Fruit fly (Drosophila melanogaster) whole organism, adult: ENCODE measurements around the gene AdoR.

ENCODE experiments used
- CG11617 ChIP-seq: fragments of 200-800 bp; sonication (Bioruptor generic); optimal IDR thresholded peaks from 2 replicates; lab custom pipeline; 2017; ENCODE audit warnings: mild to moderate bottlenecking, missing biosample characterization, missing genetic modification reagents, missing genetic modification characterization
- CG12768 ChIP-seq: fragments of 200-800 bp; sonication (Bioruptor generic); optimal IDR thresholded peaks from 2 replicates; lab custom pipeline; 2017; ENCODE audit warnings: missing biosample characterization, missing genetic modification characterization, mild to moderate bottlenecking, moderate library complexity, missing genetic modification reagents
- CG14711 ChIP-seq: fragments of 200-800 bp; sonication (Bioruptor generic); optimal IDR thresholded peaks from 2 replicates; lab custom pipeline; 2018; ENCODE audit warnings: missing biosample characterization, mild to moderate bottlenecking, missing genetic modification characterization, moderate library complexity
- CG1620 ChIP-seq: fragments of 200-800 bp; sonication (Bioruptor generic); optimal IDR thresholded peaks from 2 replicates; lab custom pipeline; 2016; ENCODE audit warnings: missing biosample characterization, missing genetic modification characterization
- CG33017 ChIP-seq: fragments of 200-800 bp; sonication (Bioruptor generic); optimal IDR thresholded peaks from 2 replicates; lab custom pipeline; 2018; ENCODE audit warnings: missing biosample characterization, mild to moderate bottlenecking, missing genetic modification characterization, moderate library complexity
- CG5204 ChIP-seq: fragments of 200-800 bp; sonication (Bioruptor generic); optimal IDR thresholded peaks from 2 replicates; lab custom pipeline; 2016; ENCODE audit warnings: missing biosample characterization, missing genetic modification characterization
- CG7045 ChIP-seq: fragments of 200-800 bp; sonication (Bioruptor generic); optimal IDR thresholded peaks from 2 replicates; lab custom pipeline; 2017; ENCODE audit warnings: missing biosample characterization, mild to moderate bottlenecking, missing genetic modification characterization
- CG7101 ChIP-seq: fragments of 200-800 bp; sonication (Bioruptor generic); optimal IDR thresholded peaks from 2 replicates; lab custom pipeline; 2018; ENCODE audit warnings: missing biosample characterization, mild to moderate bottlenecking, missing genetic modification characterization, moderate library complexity
- Clk ChIP-seq: fragments of 200-800 bp; sonication (Bioruptor generic); optimal IDR thresholded peaks from 2 replicates; lab custom pipeline; 2017; ENCODE audit warnings: missing biosample characterization, missing genetic modification characterization
- Crg-1 ChIP-seq: fragments of 200-800 bp; sonication (Bioruptor generic); optimal IDR thresholded peaks from 2 replicates; lab custom pipeline; 2016; ENCODE audit warnings: missing biosample characterization, missing genetic modification characterization
- Hr96 ChIP-seq: fragments of 200-800 bp; sonication (Bioruptor generic); optimal IDR thresholded peaks from 2 replicates; lab custom pipeline; 2016; ENCODE audit warnings: missing biosample characterization, missing genetic modification characterization
- Mnt ChIP-seq: fragments of 200-800 bp; sonication (Bioruptor generic); optimal IDR thresholded peaks from 2 replicates; lab custom pipeline; 2016; ENCODE audit warnings: missing biosample characterization, mild to moderate bottlenecking, missing genetic modification characterization
- bab1 ChIP-seq: fragments of 200-800 bp; sonication (Bioruptor generic); optimal IDR thresholded peaks from 3 replicates; lab custom pipeline; 2019; ENCODE audit warnings: missing biosample characterization, mild to moderate bottlenecking, missing genetic modification characterization, moderate library complexity
- cic ChIP-seq: fragments of 200-800 bp; sonication (Bioruptor generic); optimal IDR thresholded peaks from 2 replicates; lab custom pipeline; 2017; ENCODE audit warnings: missing biosample characterization, mild to moderate bottlenecking, missing genetic modification characterization, moderate library complexity
- cnc ChIP-seq, 2 experiments: fragments of >200 bp; optimal IDR thresholded peaks; 2 replicates each; lab custom pipeline; 2017
- kay ChIP-seq: fragments of 200-800 bp; sonication (Bioruptor generic); peaks from one replicate; lab custom pipeline; 2016; ENCODE audit warnings: missing biosample characterization, missing genetic modification characterization, borderline replicate concordance
- ovo ChIP-seq: fragments of 200-800 bp; sonication (Bioruptor generic); optimal IDR thresholded peaks from 2 replicates; lab custom pipeline; 2016; ENCODE audit warnings: missing biosample characterization, missing genetic modification characterization
- pad ChIP-seq: fragments of 200-800 bp; sonication (Bioruptor generic); optimal IDR thresholded peaks from 3 replicates; lab custom pipeline; 2017; ENCODE audit warnings: missing biosample characterization, missing genetic modification characterization, mild to moderate bottlenecking, moderate library complexity, missing genetic modification reagents
- tj ChIP-seq: fragments of 200-800 bp; sonication (Bioruptor generic); optimal IDR thresholded peaks from 3 replicates; lab custom pipeline; 2017; ENCODE audit warnings: missing biosample characterization, mild to moderate bottlenecking, missing genetic modification characterization, moderate library complexity
- toe ChIP-seq: fragments of 200-800 bp; sonication (Bioruptor generic); optimal IDR thresholded peaks from 2 replicates; lab custom pipeline; 2016; ENCODE audit warnings: missing biosample characterization, missing genetic modification characterization

Gene AdoR

dm6 chr3R:30189836-30190235, 40.4 kb upstream of the AdoR start:
- no peak for TF ChIP-seq CG33017 (tag; lab: Kevin White, UChicago)
- no peak for TF ChIP-seq kay (GFP tag; lab: Kevin White, UChicago)
- no peak for TF ChIP-seq Hr96
- no peak for TF ChIP-seq Clk (GFP tag; lab: Kevin White, UChicago)
- TF ChIP-seq CG12768 (GFP tag; lab: Kevin White, UChicago), result no peak
- TF ChIP-seq CG5204 (GFP tag; lab: Kevin White, UChicago), result no peak
- no peak for TF ChIP-seq cic (GFP tag; lab: Kevin White, UChicago)
- no peak for TF ChIP-seq Crg-1 (GFP tag; lab: Kevin White, UChicago)
- no peak for TF ChIP-seq CG11617 (GFP tag; lab: Kevin White, UChicago)
- no peak for TF ChIP-seq CG7045 (GFP tag; lab: Kevin White, UChicago)
- TF ChIP-seq toe (GFP tag; lab: Kevin White, UChicago), result no peak
- TF ChIP-seq CG1620 (GFP tag; lab: Kevin White, UChicago), result no peak
- no peak for TF ChIP-seq bab1 (GFP tag; lab: Kevin White, UChicago)
- TF ChIP-seq pad (GFP tag; lab: Kevin White, UChicago), result no peak
- TF ChIP-seq CG7101 (tag; lab: Kevin White, UChicago), result no peak

- TF ChIP-seq pad (GFP tag; lab: Kevin White, UChicago), result no peak
- TF ChIP-seq tj (GFP tag; lab: Kevin White, UChicago), result peak; percentile 99
- TF ChIP-seq CG7101 (tag; lab: Kevin White, UChicago), result no peak
- TF ChIP-seq bab1 (GFP tag; lab: Kevin White, UChicago), result no peak
These were observed 40.0 kb upstream of the AdoR start for dm6 chr3R:30189398-30189797.

- TF ChIP-seq bab1 (GFP tag; lab: Kevin White, UChicago) (no peak), tj (GFP tag; lab: Kevin White, UChicago) (no peak), CG14711 (tag; lab: Kevin White, UChicago) (no peak), cnc (optimal IDR thresholded peaks at IDR 0.05; lab: Kevin White, UChicago) (no peak), Clk (GFP tag; lab: Kevin White, UChicago) (no peak), CG7045 (GFP tag; lab: Kevin White, UChicago) (no peak), CG12768 (GFP tag; lab: Kevin White, UChicago) (no peak), CG33017 (tag; lab: Kevin White, UChicago) (no peak), CG7101 (tag; lab: Kevin White, UChicago) (no peak)
These were observed 34.5 kb upstream of the AdoR start for dm6 chr3R:30183872-30184271.

- TF ChIP-seq CG5204 (GFP tag; lab: Kevin White, UChicago) (no peak), ovo (no peak), Clk (GFP tag; lab: Kevin White, UChicago) (no peak), CG7045 (GFP tag; lab: Kevin White, UChicago) (no peak), toe (GFP tag; lab: Kevin White, UChicago) (no peak), CG14711 (tag; lab: Kevin White, UChicago) (no peak), Mnt (GFP tag; lab: Kevin White, UChicago) (no peak), tj (GFP tag; lab: Kevin White, UChicago) (no peak), kay (GFP tag; lab: Kevin White, UChicago) (no peak), CG7101 (tag; lab: Kevin White, UChicago) (no peak), bab1 (GFP tag; lab: Kevin White, UChicago) (no peak), CG1620 (GFP tag; lab: Kevin White, UChicago) (no peak), Crg-1 (GFP tag; lab: Kevin White, UChicago) (no peak)
These were observed 30.5 kb upstream of the AdoR start, which contains the start of gene Bet5 for dm6 chr3R:30179934-30180333. Gene Bet5, plus strand, starts transcription at chr3R:30180232.

- TF ChIP-seq kay (GFP tag; lab: Kevin White, UChicago) (peak; percentile 82), Clk (GFP tag; lab: Kevin White, UChicago) (no peak)
These were observed 28.1 kb upstream of the AdoR start, which contains the start of the genes CG1983 and CG15530 for dm6 chr3R:30177494-30177893. Gene CG1983, minus strand, starts transcription at chr3R:30177700. Gene CG15530, plus strand, starts transcription at chr3R:30177877.

- TF ChIP-seq CG5204 (GFP tag; lab: Kevin White, UChicago) (no peak), tj (GFP tag; lab: Kevin White, UChicago) (no peak), bab1 (GFP tag; lab: Kevin White, UChicago) (no peak), Mnt (GFP tag; lab: Kevin White, UChicago) (no peak)
These were observed 26.9 kb upstream of the AdoR start for dm6 chr3R:30176314-30176713.

- TF ChIP-seq bab1 (GFP tag; lab: Kevin White, UChicago) (no peak), toe (GFP tag; lab: Kevin White, UChicago) (no peak), cnc (optimal IDR thresholded peaks at IDR 0.05; lab: Kevin White, UChicago) (no peak), CG7101 (tag; lab: Kevin White, UChicago) (no peak), CG12768 (GFP tag; lab: Kevin White, UChicago) (no peak), pad (GFP tag; lab: Kevin White, UChicago) (no peak), CG5204 (GFP tag; lab: Kevin White, UChicago) (no peak), tj (GFP tag; lab: Kevin White, UChicago) (no peak), CG33017 (tag; lab: Kevin White, UChicago) (no peak), CG11617 (GFP tag; lab: Kevin White, UChicago) (no peak), CG7045 (GFP tag; lab: Kevin White, UChicago) (no peak), kay (GFP tag; lab: Kevin White, UChicago) (no peak), Mnt (GFP tag; lab: Kevin White, UChicago) (no peak), Crg-1 (GFP tag; lab: Kevin White, UChicago) (no peak), Clk (GFP tag; lab: Kevin White, UChicago) (no peak), CG1620 (GFP tag; lab: Kevin White, UChicago) (no peak), cic (GFP tag; lab: Kevin White, UChicago) (no peak), CG14711 (tag; lab: Kevin White, UChicago) (no peak), Hr96 (no peak), ovo (no peak)
These were observed 25.7 kb upstream of the AdoR start for dm6 chr3R:30175045-30175589.
